Fruit fly (Drosophila melanogaster): ENCODE measurements around the gene CG8372.

- TF ChIP-seq Dif (GFP tag; optimal IDR thresholded peaks at IDR 0.05; ENCODE audit: partially characterized antibody) = no peak
- TF ChIP-seq psq (GFP tag; optimal IDR thresholded peaks at IDR 0.05) = no peak
- TF ChIP-seq jim (GFP tag; optimal IDR thresholded peaks at IDR 0.05) = no peak
- no peak for TF ChIP-seq Hr83 (GFP tag; optimal IDR thresholded peaks at IDR 0.05; ENCODE audit: poor library complexity, severe bottlenecking)
- no peak for TF ChIP-seq Abd-B (GFP tag; optimal IDR thresholded peaks at IDR 0.05)
- TF ChIP-seq fru (GFP tag; optimal IDR thresholded peaks at IDR 0.05) = no peak
- no peak for TF ChIP-seq Myc (optimal IDR thresholded peaks at IDR 0.05)
- no peak for TF ChIP-seq tai (GFP tag; optimal IDR thresholded peaks at IDR 0.05)
- TF ChIP-seq lola (GFP tag; optimal IDR thresholded peaks at IDR 0.05) = no peak
- no peak for TF ChIP-seq Sp1 (GFP tag; optimal IDR thresholded peaks at IDR 0.05)
- no peak for TF ChIP-seq Rel (GFP tag; optimal IDR thresholded peaks at IDR 0.05)
- no peak for TF ChIP-seq Rel (tag; optimal IDR thresholded peaks at IDR 0.05)
Measured at dm6 chr2L:8209362-8209761, 3.3 kb downstream of the CG8372 start.
